Worm (Caenorhabditis elegans) whole organism, mixed stage, embryonic: ENCODE results near the gene ser-1.

Source experiments
- M03D4.4 ChIP-seq: sonication (generic microtip); optimal IDR thresholded peaks from 2 replicates; lab custom pipeline; 2017; ENCODE audit warnings: mild to moderate bottlenecking, missing genetic modification characterization, missing compliant biosample characterization
- bed-3 ChIP-seq: fragments of 200-800 bp; sonication (Bioruptor generic); optimal IDR thresholded peaks from 3 replicates; lab custom pipeline; 2018; ENCODE audit warnings: mild to moderate bottlenecking, missing genetic modification characterization, moderate library complexity, missing compliant biosample characterization
- blmp-1 ChIP-seq: fragments of 150-350 bp; optimal IDR thresholded peaks from 2 replicates; lab custom pipeline; 2014; ENCODE audit warnings: missing biosample characterization, missing genetic modification characterization
- ceh-39 ChIP-seq: fragments of 150-350 bp; optimal IDR thresholded peaks from 2 replicates; lab custom pipeline; 2014; ENCODE audit warnings: missing biosample characterization, missing genetic modification characterization
- ceh-83 ChIP-seq: fragments of 200-800 bp; sonication (Bioruptor generic); optimal IDR thresholded peaks from 2 replicates; lab custom pipeline; 2018; ENCODE audit warnings: mild to moderate bottlenecking, missing genetic modification characterization, missing compliant biosample characterization
- ces-1 ChIP-seq: fragments of 150-350 bp; optimal IDR thresholded peaks from 2 replicates; lab custom pipeline; 2014; ENCODE audit warnings: missing biosample characterization, missing genetic modification reagents, missing genetic modification characterization
- cnd-1 ChIP-seq: fragments of 200-800 bp; sonication (Bioruptor generic); optimal IDR thresholded peaks from 2 replicates; lab custom pipeline; 2018; ENCODE audit warnings: mild to moderate bottlenecking, missing genetic modification characterization, missing compliant biosample characterization
- elt-1 ChIP-seq: sonication (generic microtip); optimal IDR thresholded peaks from 2 replicates; lab custom pipeline; 2017; ENCODE audit warnings: missing genetic modification characterization, mild to moderate bottlenecking, missing compliant biosample characterization, antibody characterized with exemption, moderate library complexity, borderline replicate concordance; ENCODE audit not compliant: insufficient read depth
- elt-3 ChIP-seq: fragments of 150-350 bp; optimal IDR thresholded peaks from 2 replicates; lab custom pipeline; 2014; ENCODE audit warnings: missing biosample characterization, missing genetic modification characterization
- flh-1 ChIP-seq: fragments of 200-800 bp; sonication (Bioruptor generic); optimal IDR thresholded peaks from 2 replicates; lab custom pipeline; 2018; ENCODE audit warnings: mild to moderate bottlenecking, missing genetic modification characterization, moderate library complexity, missing compliant biosample characterization
- ham-2 ChIP-seq: fragments of 200-800 bp; sonication (Bioruptor generic); optimal IDR thresholded peaks from 2 replicates; lab custom pipeline; 2018; ENCODE audit warnings: mild to moderate bottlenecking, missing genetic modification characterization, missing compliant biosample characterization
- hlh-1 ChIP-seq: fragments of 150-350 bp; optimal IDR thresholded peaks from 2 replicates; lab custom pipeline; 2014; ENCODE audit warnings: missing biosample characterization, missing genetic modification reagents, missing genetic modification characterization
- lin-13 ChIP-seq: fragments of 150-350 bp; optimal IDR thresholded peaks from 2 replicates; lab custom pipeline; 2014; ENCODE audit warnings: missing biosample characterization, missing genetic modification characterization
- lin-32 ChIP-seq: fragments of 200-800 bp; sonication (Bioruptor generic); optimal IDR thresholded peaks from 2 replicates; lab custom pipeline; 2018; ENCODE audit warnings: mild to moderate bottlenecking, missing genetic modification characterization, missing compliant biosample characterization
- lsy-2 ChIP-seq: fragments of 150-350 bp; optimal IDR thresholded peaks from 2 replicates; lab custom pipeline; 2014; ENCODE audit warnings: missing biosample characterization, missing genetic modification characterization
- mab-5 ChIP-seq: fragments of 150-350 bp; optimal IDR thresholded peaks from 2 replicates; lab custom pipeline; 2014; ENCODE audit warnings: missing biosample characterization, missing genetic modification characterization
- mls-2 ChIP-seq: sonication (generic microtip); optimal IDR thresholded peaks from 2 replicates; lab custom pipeline; 2016; ENCODE audit warnings: mild to moderate bottlenecking, missing genetic modification characterization, moderate library complexity, missing compliant biosample characterization
- nhr-12 ChIP-seq: fragments of 150-350 bp; optimal IDR thresholded peaks from 2 replicates; lab custom pipeline; 2014; ENCODE audit warnings: missing biosample characterization, missing genetic modification characterization
- nhr-2 ChIP-seq: fragments of 150-350 bp; optimal IDR thresholded peaks from 2 replicates; lab custom pipeline; 2014; ENCODE audit warnings: missing biosample characterization, missing genetic modification characterization
- nhr-237 ChIP-seq: fragments of 150-350 bp; optimal IDR thresholded peaks from 2 replicates; lab custom pipeline; 2014; ENCODE audit warnings: missing biosample characterization, missing genetic modification characterization
- nhr-28 ChIP-seq: fragments of 150-350 bp; optimal IDR thresholded peaks from 2 replicates; lab custom pipeline; 2014; ENCODE audit warnings: missing biosample characterization, missing genetic modification characterization
- pha-4 ChIP-seq: fragments of 150-350 bp; optimal IDR thresholded peaks from 2 replicates; lab custom pipeline; 2018; ENCODE audit warnings: missing biosample characterization, missing genetic modification reagents, missing genetic modification characterization
- sem-2 ChIP-seq: fragments of 200-800 bp; sonication (Bioruptor generic); optimal IDR thresholded peaks from 2 replicates; lab custom pipeline; 2018; ENCODE audit warnings: mild to moderate bottlenecking, missing genetic modification characterization, missing compliant biosample characterization
- snpc-4 ChIP-seq: fragments of 150-350 bp; optimal IDR thresholded peaks from 2 replicates; lab custom pipeline; 2014; ENCODE audit warnings: missing biosample characterization, missing genetic modification characterization
- sptf-1 ChIP-seq: sonication (generic microtip); optimal IDR thresholded peaks from 2 replicates; lab custom pipeline; 2017; ENCODE audit warnings: mild to moderate bottlenecking, missing genetic modification characterization, moderate library complexity, missing compliant biosample characterization
- tbx-8 ChIP-seq: fragments of 200-800 bp; sonication (Bioruptor generic); optimal IDR thresholded peaks from 2 replicates; lab custom pipeline; 2018; ENCODE audit warnings: mild to moderate bottlenecking, missing genetic modification characterization, moderate library complexity, missing compliant biosample characterization
- unc-120 ChIP-seq: sonication (generic microtip); optimal IDR thresholded peaks from 2 replicates; lab custom pipeline; 2017; ENCODE audit warnings: missing genetic modification characterization, missing compliant biosample characterization; ENCODE audit not compliant: poor library complexity, severe bottlenecking
- unc-39 ChIP-seq: fragments of 150-350 bp; optimal IDR thresholded peaks from 2 replicates; lab custom pipeline; 2014; ENCODE audit warnings: missing biosample characterization, missing genetic modification characterization
- unc-62 ChIP-seq: fragments of 150-350 bp; optimal IDR thresholded peaks from 2 replicates; lab custom pipeline; 2014; ENCODE audit warnings: missing biosample characterization, missing genetic modification reagents, missing genetic modification characterization
- ztf-11 ChIP-seq: fragments of 150-350 bp; optimal IDR thresholded peaks from 2 replicates; lab custom pipeline; 2014; ENCODE audit warnings: missing biosample characterization, missing genetic modification characterization

ser-1 gene

DNA sequence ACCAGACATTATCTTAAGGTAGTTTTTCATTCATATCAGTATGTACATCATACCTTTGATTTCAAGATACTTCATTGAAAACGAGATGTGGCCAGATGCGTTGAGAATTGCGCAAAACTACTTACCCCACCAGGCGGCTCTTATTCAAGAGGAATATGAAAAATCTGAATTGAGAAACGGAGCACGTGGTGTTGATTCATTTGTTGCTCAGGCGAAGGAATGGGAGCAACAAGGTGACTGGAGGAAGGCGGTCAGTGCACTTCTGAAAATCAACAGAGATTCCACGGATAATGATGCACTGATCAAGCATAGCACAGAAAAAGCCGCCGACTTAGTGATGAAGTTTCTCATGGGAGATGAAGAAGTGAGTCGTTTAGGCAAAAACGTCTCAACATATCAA, 31.3 kb upstream of the ser-1 start:
- TF ChIP-seq mab-5 (tag; lab: Kevin White, UChicago) (no peak), elt-1 (no peak), blmp-1 (tag; lab: Kevin White, UChicago) (no peak), tbx-8 (GFP tag; lab: Kevin White, UChicago) (no peak), snpc-4 (tag; lab: Kevin White, UChicago) (no peak), nhr-28 (tag; lab: Kevin White, UChicago) (no peak), ces-1 (GFP tag; lab: Kevin White, UChicago) (no peak), ham-2 (GFP tag; lab: Kevin White, UChicago) (no peak), nhr-12 (tag; lab: Kevin White, UChicago) (no peak), pha-4 (tag; lab: Kevin White, UChicago) (no peak), unc-39 (no peak), mls-2 (tag; lab: Kevin White, UChicago) (no peak), flh-1 (GFP tag; lab: Kevin White, UChicago) (no peak), M03D4.4 (tag; lab: Kevin White, UChicago) (no peak), ceh-83 (GFP tag; lab: Kevin White, UChicago) (no peak), cnd-1 (no peak), lsy-2 (tag; lab: Kevin White, UChicago) (no peak), hlh-1 (no peak), bed-3 (GFP tag; lab: Kevin White, UChicago) (no peak), sptf-1 (tag; lab: Kevin White, UChicago) (no peak)

DNA sequence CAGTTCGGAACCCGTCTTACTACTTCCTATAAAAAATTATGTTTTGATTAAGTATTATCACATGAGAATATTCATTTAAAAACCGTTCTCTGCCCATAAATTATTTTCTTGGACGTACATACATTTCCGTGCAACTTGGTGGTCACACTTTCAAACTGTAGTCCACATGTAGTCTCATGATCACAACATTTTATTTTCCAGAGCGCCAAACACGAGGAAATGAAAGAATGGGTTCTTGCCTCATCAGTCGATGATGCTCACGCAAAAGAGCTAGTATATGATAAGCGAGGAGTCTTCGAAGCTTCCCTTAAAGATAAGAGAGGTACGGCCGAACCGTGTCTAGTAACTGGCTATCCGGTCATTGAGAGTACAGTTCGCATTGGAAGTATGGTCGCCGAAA, 29.0 kb upstream of the ser-1 start:
- no peak for TF ChIP-seq snpc-4 (tag; lab: Kevin White, UChicago)
- TF ChIP-seq M03D4.4 (tag; lab: Kevin White, UChicago), result no peak
- TF ChIP-seq lsy-2 (tag; lab: Kevin White, UChicago), result no peak
- TF ChIP-seq ces-1 (GFP tag; lab: Kevin White, UChicago), result no peak
- TF ChIP-seq hlh-1, result no peak
- no peak for TF ChIP-seq nhr-2 (tag; lab: Kevin White, UChicago)
- no peak for TF ChIP-seq pha-4 (tag; lab: Kevin White, UChicago)
- no peak for TF ChIP-seq tbx-8 (GFP tag; lab: Kevin White, UChicago)
- no peak for TF ChIP-seq unc-62
- TF ChIP-seq unc-39, result no peak
- TF ChIP-seq ceh-39, result no peak
- no peak for TF ChIP-seq elt-3 (tag; lab: Kevin White, UChicago)
- no peak for TF ChIP-seq lin-13 (tag; lab: Kevin White, UChicago)
- no peak for TF ChIP-seq ceh-83 (GFP tag; lab: Kevin White, UChicago)
- TF ChIP-seq lin-32, result no peak
- TF ChIP-seq ham-2 (GFP tag; lab: Kevin White, UChicago), result no peak
- TF ChIP-seq nhr-237 (tag; lab: Kevin White, UChicago), result no peak
- TF ChIP-seq cnd-1, result no peak
- TF ChIP-seq sptf-1 (tag; lab: Kevin White, UChicago), result no peak
- TF ChIP-seq bed-3 (GFP tag; lab: Kevin White, UChicago), result no peak

- TF ChIP-seq mls-2 (tag; lab: Kevin White, UChicago) (peak; percentile 42), ceh-39 (no peak), nhr-28 (tag; lab: Kevin White, UChicago) (no peak), elt-1 (no peak), hlh-1 (no peak), ceh-83 (GFP tag; lab: Kevin White, UChicago) (peak; percentile 1), lsy-2 (tag; lab: Kevin White, UChicago) (no peak), bed-3 (GFP tag; lab: Kevin White, UChicago) (peak; percentile 10), sem-2 (peak; percentile 16), ztf-11 (tag; lab: Kevin White, UChicago) (no peak), sptf-1 (tag; lab: Kevin White, UChicago) (peak; percentile 47)
These were observed 28.2 kb upstream of the ser-1 start for ce11 chrX:16551318-16551717.

DNA sequence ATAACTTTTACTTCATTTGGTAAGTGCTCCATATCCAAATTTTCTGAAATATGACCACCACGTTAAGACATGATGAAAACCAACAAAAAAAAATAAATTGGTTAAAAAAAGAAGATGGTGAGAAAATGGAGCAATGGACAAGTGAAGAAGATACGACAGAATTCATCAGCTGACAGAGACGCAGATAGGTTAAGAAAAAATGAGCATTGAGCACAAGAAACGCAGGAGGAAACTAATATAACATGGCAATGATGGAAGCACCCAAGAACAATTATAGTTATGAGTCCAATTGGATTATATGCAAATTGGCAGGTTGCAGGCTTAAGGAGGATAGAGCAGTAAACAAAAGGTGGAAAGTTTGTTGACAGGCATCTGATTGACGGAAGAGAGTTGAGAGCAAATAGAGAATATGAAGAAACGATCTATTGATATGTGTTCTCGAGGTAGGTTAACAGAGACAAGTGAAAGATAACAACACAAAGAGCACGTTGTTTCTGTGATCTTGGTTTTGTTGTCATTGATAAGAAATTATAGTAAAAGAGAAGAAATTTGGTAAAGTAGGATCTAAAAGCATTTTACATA, 25.6 kb upstream of the ser-1 start, which contains the start of gene K08B5.2:
TSS of gene K08B5.2 (minus strand) at position 43 of the 582 bp plus-strand sequence.
- TF ChIP-seq sptf-1 (tag; lab: Kevin White, UChicago), result no peak
- TF ChIP-seq blmp-1 (tag; lab: Kevin White, UChicago), result no peak
- TF ChIP-seq M03D4.4 (tag; lab: Kevin White, UChicago), result no peak
- peak; percentile 15 for TF ChIP-seq unc-120 (tag; lab: Kevin White, UChicago)
- TF ChIP-seq mab-5 (tag; lab: Kevin White, UChicago), result no peak
- peak; percentile 90 for TF ChIP-seq ces-1 (GFP tag; lab: Kevin White, UChicago)
- peak; percentile 2 for TF ChIP-seq pha-4 (tag; lab: Kevin White, UChicago)
- TF ChIP-seq, all 35 proteins: peak for 3
